Worm (Caenorhabditis elegans) whole organism, L4 larva: ENCODE data around the gene tars-1.

Source experiments
- F37D6.2 ChIP-seq: sonication (generic microtip); optimal IDR thresholded peaks from 2 replicates; lab custom pipeline; 2016; ENCODE audit warnings: mild to moderate bottlenecking, missing genetic modification characterization, missing compliant biosample characterization
- ama-1 ChIP-seq: fragments of 150-350 bp; optimal IDR thresholded peaks from 2 replicates; lab custom pipeline; 2014; ENCODE audit warnings: inconsistent platforms, mixed read lengths
- egl-43 ChIP-seq: fragments of 200-800 bp; sonication (Bioruptor generic); IDR thresholded peaks from 2 replicates; pipeline ENCODE4 v1.3.6; 2022; ENCODE audit warnings: missing genetic modification reagents, missing genetic modification characterization, missing compliant biosample characterization
- hif-1 ChIP-seq, 2 experiments: sonication (generic microtip); optimal IDR thresholded peaks; 2 replicates each; lab custom pipeline; 2016 to 2017; ENCODE audit warnings: missing compliant biosample characterization in 2 of 2, missing genetic modification characterization in 2 of 2, missing genetic modification reagents in 2 of 2, missing genotype in 2 of 2, mild to moderate bottlenecking in 1 of 2
- hmg-1.1 ChIP-seq: fragments of 200-800 bp; sonication (Bioruptor generic); IDR thresholded peaks from 2 replicates; pipeline ENCODE4 v1.3.6; 2022; ENCODE audit warnings: missing genetic modification reagents, missing genetic modification characterization, missing compliant biosample characterization
- lin-39 ChIP-seq: fragments of 150-350 bp; optimal IDR thresholded peaks from 2 replicates; lab custom pipeline; 2014; ENCODE audit warnings: missing biosample characterization, missing genetic modification reagents, missing genetic modification characterization
- madf-9 ChIP-seq: fragments of 200-800 bp; sonication (Bioruptor generic); conservative IDR thresholded peaks from 2 replicates; pipeline ENCODE4 v1.3.6; 2022; ENCODE audit warnings: missing genetic modification reagents, missing genetic modification characterization, missing compliant biosample characterization
- mdt-29 ChIP-seq: fragments of 200-800 bp; sonication (Bioruptor generic); IDR thresholded peaks from 2 replicates; pipeline ENCODE4 v1.3.6; 2022; ENCODE audit warnings: missing genetic modification reagents, missing genetic modification characterization, missing compliant biosample characterization
- nhr-11 ChIP-seq: fragments of 150-350 bp; optimal IDR thresholded peaks from 2 replicates; lab custom pipeline; 2014; ENCODE audit warnings: missing biosample characterization, missing genetic modification characterization
- nhr-237 ChIP-seq: sonication (generic microtip); optimal IDR thresholded peaks from 2 replicates; lab custom pipeline; 2017; ENCODE audit warnings: missing biosample characterization, missing genetic modification characterization
- nhr-77 ChIP-seq: fragments of 150-350 bp; optimal IDR thresholded peaks from 2 replicates; lab custom pipeline; 2014; ENCODE audit warnings: missing biosample characterization, missing genetic modification characterization
- sdz-12 ChIP-seq: fragments of 200-800 bp; sonication (Bioruptor generic); optimal IDR thresholded peaks from 2 replicates; lab custom pipeline; 2018; ENCODE audit warnings: mild to moderate bottlenecking, missing genetic modification characterization, missing compliant biosample characterization
- zfp-2 ChIP-seq: sonication (generic microtip); optimal IDR thresholded peaks from 2 replicates; lab custom pipeline; 2016; ENCODE audit warnings: mild to moderate bottlenecking, missing genetic modification characterization, missing compliant biosample characterization

ce11 chrII:11733850-11734249 is 38.4 kb upstream of the tars-1 start:
- TF ChIP-seq zfp-2 (tag; lab: Kevin White, UChicago) (no peak), F37D6.2 (no peak), nhr-11 (tag; lab: Kevin White, UChicago) (no peak), lin-39 (tag; lab: Kevin White, UChicago) (no peak), mdt-29 (GFP tag; lab: Robert Waterston, UW) (no peak), nhr-77 (tag; lab: Kevin White, UChicago) (no peak), madf-9 (GFP tag; lab: Robert Waterston, UW) (no peak), ama-1 (no peak), sdz-12 (GFP tag; lab: Kevin White, UChicago) (no peak), nhr-237 (no peak), hmg-1.1 (no peak), hif-1 (tag; optimal IDR thresholded peaks at IDR 0.05; lab: Kevin White, UChicago) (no peak), egl-43 (no peak)
